In the genomic region with DNA sequence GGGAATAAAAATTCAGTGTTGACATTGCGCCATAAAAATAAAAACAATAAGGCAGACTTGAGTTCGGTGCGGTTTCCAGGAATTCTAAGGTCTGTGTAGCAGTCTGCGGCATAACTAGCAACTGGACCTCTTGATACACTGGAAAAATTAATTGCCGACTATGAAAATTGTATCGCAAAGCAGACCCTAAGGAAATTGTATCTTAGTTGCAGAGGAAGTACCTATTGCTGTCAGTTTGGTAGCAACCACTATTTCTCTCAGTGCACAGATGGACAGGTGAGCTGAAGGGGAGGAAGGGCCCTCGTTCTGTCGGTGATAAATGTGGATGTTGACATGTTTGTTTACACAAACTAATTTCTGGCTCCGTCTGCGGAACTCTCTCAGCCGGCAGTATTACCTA, we compare ENCODE assay signal across 1 fruit fly cellular context.
TF ChIP-seq lines count a peak whose summit lies in the region.

No protein-coding gene starts in this region.

TF ChIP-seq in whole organism, embryonic, 481 proteins besides CTCF, POLR2A, EP300 and RAD21 (continued from another document and continues in another):
- no peak for TF ChIP-seq pan (optimal IDR thresholded peaks at IDR 0.05; lab: Kevin White, UChicago)
- TF ChIP-seq pan (GFP tag; optimal IDR thresholded peaks at IDR 0.05 in 1 of 2, IDR thresholded peaks at IDR 0.05 in 1 of 2), result peak in 1 of 2 experiments; percentile 32
- TF ChIP-seq dpn (GFP tag; optimal IDR thresholded peaks at IDR 0.05; lab: Kevin White, UChicago), result peak; percentile 25 to 66
- TF ChIP-seq chn (GFP tag; optimal IDR thresholded peaks at IDR 0.05; lab: Kevin White, UChicago), result peak; percentile 14
- TF ChIP-seq HLH54F (GFP tag; optimal IDR thresholded peaks at IDR 0.05; lab: Kevin White, UChicago), result no peak
- peak; percentile 48; the same call in 1 of the 2 replicates for TF ChIP-seq sisA (GFP tag; IDR thresholded peaks at IDR 0.05; lab: Robert Waterston, UW)
- TF ChIP-seq tin (GFP tag; optimal IDR thresholded peaks at IDR 0.05; lab: Kevin White, UChicago), result peak; percentile 17
- TF ChIP-seq Med (GFP tag; lab: Kevin White, UChicago), result peak; percentile 21
- TF ChIP-seq D19A (tag; optimal IDR thresholded peaks at IDR 0.05; lab: Kevin White, UChicago), result peak; percentile 18
- TF ChIP-seq Nf-YC (tag; optimal IDR thresholded peaks at IDR 0.05; lab: Kevin White, UChicago), result no peak
- TF ChIP-seq nerfin-1 (tag; optimal IDR thresholded peaks at IDR 0.05; lab: Kevin White, UChicago), result peak; percentile 32
- no peak for TF ChIP-seq jing (GFP tag; optimal IDR thresholded peaks at IDR 0.05; lab: Kevin White, UChicago)
- TF ChIP-seq grn (GFP tag; optimal IDR thresholded peaks at IDR 0.05; lab: Kevin White, UChicago), result no peak
- TF ChIP-seq en (GFP tag; optimal IDR thresholded peaks at IDR 0.05; lab: Kevin White, UChicago), result no peak
- TF ChIP-seq yki (optimal IDR thresholded peaks at IDR 0.05; lab: Kevin White, UChicago), result no peak
- no peak for TF ChIP-seq CG6175 (GFP tag; IDR thresholded peaks at IDR 0.05; lab: Robert Waterston, UW)
- peak; percentile 1 for TF ChIP-seq Six4 (GFP tag; optimal IDR thresholded peaks at IDR 0.05; lab: Kevin White, UChicago)
- TF ChIP-seq gcm (GFP tag; optimal IDR thresholded peaks at IDR 0.05; lab: Kevin White, UChicago), result peak; percentile 16
- TF ChIP-seq CG1603 (tag; optimal IDR thresholded peaks at IDR 0.05; lab: Kevin White, UChicago), result peak; percentile 73
- TF ChIP-seq B-H2 (GFP tag; optimal IDR thresholded peaks at IDR 0.05; lab: Kevin White, UChicago), result no peak
- TF ChIP-seq onecut (GFP tag; IDR thresholded peaks at IDR 0.05; lab: Robert Waterston, UW), result no peak
- TF ChIP-seq CG3065 (GFP tag; optimal IDR thresholded peaks at IDR 0.05; lab: Kevin White, UChicago), result peak; percentile 12
- no peak for TF ChIP-seq Bgb (GFP tag; IDR thresholded peaks at IDR 0.05; lab: Robert Waterston, UW; ENCODE audit: partially characterized antibody)
- peak; percentile 46 for TF ChIP-seq vvl (GFP tag; IDR thresholded peaks at IDR 0.05; lab: Robert Waterston, UW)
- TF ChIP-seq Antp (GFP tag; optimal IDR thresholded peaks at IDR 0.05; lab: Kevin White, UChicago), result peak; percentile 81
- no peak for TF ChIP-seq Hr51 (GFP tag; optimal IDR thresholded peaks at IDR 0.05; lab: Kevin White, UChicago)
- no peak for TF ChIP-seq CHES-1-like (GFP tag; optimal IDR thresholded peaks at IDR 0.05; lab: Kevin White, UChicago)
- peak; percentile 5 for TF ChIP-seq CG1647 (GFP tag; optimal IDR thresholded peaks at IDR 0.05; lab: Kevin White, UChicago)
- TF ChIP-seq tio (GFP tag; optimal IDR thresholded peaks at IDR 0.05; lab: Kevin White, UChicago), result no peak
- no peak for TF ChIP-seq tgo (GFP tag; IDR thresholded peaks at IDR 0.05; lab: Robert Waterston, UW)
- TF ChIP-seq Awh (GFP tag; IDR thresholded peaks at IDR 0.05; lab: Robert Waterston, UW), result peak; percentile 17; the same call in 1 of the 2 replicates
- TF ChIP-seq CG7556 (GFP tag; optimal IDR thresholded peaks at IDR 0.05; lab: Kevin White, UChicago), result peak; percentile 9
- TF ChIP-seq Mad (GFP tag; optimal IDR thresholded peaks at IDR 0.05; lab: Kevin White, UChicago), result no peak
- peak; percentile 32 for TF ChIP-seq CG30403 (GFP tag; optimal IDR thresholded peaks at IDR 0.05; lab: Kevin White, UChicago)
- no peak for TF ChIP-seq tll (GFP tag; optimal IDR thresholded peaks at IDR 0.05; lab: Kevin White, UChicago)
- TF ChIP-seq CG9932 (GFP tag; IDR thresholded peaks at IDR 0.05; lab: Robert Waterston, UW), result no peak
- no peak for TF ChIP-seq nerfin-2 (GFP tag; IDR thresholded peaks at IDR 0.05; lab: Robert Waterston, UW; ENCODE audit: partially characterized antibody)
- peak; percentile 76; the same call in 1 of the 2 replicates for TF ChIP-seq CG8765 (GFP tag; IDR thresholded peaks at IDR 0.05; lab: Robert Waterston, UW)
- TF ChIP-seq Ada2b (GFP tag; IDR thresholded peaks at IDR 0.05; lab: Robert Waterston, UW), result no peak
- TF ChIP-seq zf30C (GFP tag; optimal IDR thresholded peaks at IDR 0.05; lab: Kevin White, UChicago), result peak; percentile 79
- TF ChIP-seq CG17361 (GFP tag; IDR thresholded peaks at IDR 0.05; lab: Robert Waterston, UW), result peak; percentile 63
- TF ChIP-seq odd (GFP tag; optimal IDR thresholded peaks at IDR 0.05; lab: Kevin White, UChicago), result no peak
- peak; percentile 16 for TF ChIP-seq mam (GFP tag; optimal IDR thresholded peaks at IDR 0.05; lab: Kevin White, UChicago)
- TF ChIP-seq sima (GFP tag; optimal IDR thresholded peaks at IDR 0.05; lab: Kevin White, UChicago), result no peak
- 0 out of 2 replicates have a peak, but pooled peaks have one; percentile 23 for TF ChIP-seq E2f1 (GFP tag; IDR thresholded peaks at IDR 0.05; lab: Robert Waterston, UW)
- peak; percentile 46; the same call in 2 of the 4 replicates for TF ChIP-seq Gug (GFP tag; IDR thresholded peaks at IDR 0.05; lab: Robert Waterston, UW)
- TF ChIP-seq PHDP (tag; optimal IDR thresholded peaks at IDR 0.05; lab: Kevin White, UChicago), result no peak
- TF ChIP-seq az2 (GFP tag; optimal IDR thresholded peaks at IDR 0.05; lab: Kevin White, UChicago), result no peak
- no peak for TF ChIP-seq Fer1 (GFP tag; optimal IDR thresholded peaks at IDR 0.05; lab: Kevin White, UChicago)
- no peak for TF ChIP-seq slbo (GFP tag; IDR thresholded peaks at IDR 0.05; lab: Robert Waterston, UW)
- TF ChIP-seq CG32772 (GFP tag; IDR thresholded peaks at IDR 0.05; lab: Robert Waterston, UW), result peak; percentile 35; the same call in 1 of the 2 replicates
- TF ChIP-seq shn (GFP tag; optimal IDR thresholded peaks at IDR 0.05; lab: Kevin White, UChicago), result peak; percentile 14
- 0 out of 3 replicates have a peak, but pooled peaks have one; percentile 9 for TF ChIP-seq CG34422 (GFP tag; IDR thresholded peaks at IDR 0.05; lab: Robert Waterston, UW)
- TF ChIP-seq eyg (GFP tag; optimal IDR thresholded peaks at IDR 0.05; lab: Kevin White, UChicago), result no peak
- no peak for TF ChIP-seq CG14441 (GFP tag; IDR thresholded peaks at IDR 0.05; lab: Robert Waterston, UW)
- TF ChIP-seq CG17359 (tag; optimal IDR thresholded peaks at IDR 0.05; lab: Kevin White, UChicago), result no peak
- no peak for TF ChIP-seq CG17802 (tag; optimal IDR thresholded peaks at IDR 0.05; lab: Kevin White, UChicago)
- TF ChIP-seq eve (GFP tag; optimal IDR thresholded peaks at IDR 0.05; lab: Kevin White, UChicago), result peak in 1 of 2 experiments; percentile 71
- peak; percentile 73 for TF ChIP-seq CG8290 (GFP tag; optimal IDR thresholded peaks at IDR 0.05; lab: Kevin White, UChicago)
- no peak for TF ChIP-seq CG8290 (tag; optimal IDR thresholded peaks at IDR 0.05; lab: Kevin White, UChicago)
- peak; percentile 84 for TF ChIP-seq pum (GFP tag; optimal IDR thresholded peaks at IDR 0.05; lab: Kevin White, UChicago)
- TF ChIP-seq inv (GFP tag; IDR thresholded peaks at IDR 0.05; lab: Robert Waterston, UW; ENCODE audit: partially characterized antibody), result no peak
- TF ChIP-seq Pdp1 (GFP tag; optimal IDR thresholded peaks at IDR 0.05; lab: Kevin White, UChicago), result peak; percentile 11 to 45
- peak; percentile 33; the same call in 1 of the 2 replicates for TF ChIP-seq Drgx (GFP tag; IDR thresholded peaks at IDR 0.05; lab: Robert Waterston, UW)
- peak; percentile 13 for TF ChIP-seq crc (GFP tag; optimal IDR thresholded peaks at IDR 0.05; lab: Kevin White, UChicago)
- peak; percentile 37 for TF ChIP-seq gsb-n (tag; optimal IDR thresholded peaks at IDR 0.05; lab: Kevin White, UChicago)
- peak; percentile 47; the same call in 1 of the 2 replicates for TF ChIP-seq ranshi (GFP tag; IDR thresholded peaks at IDR 0.05; lab: Robert Waterston, UW)
- no peak for TF ChIP-seq CoRest (tag; optimal IDR thresholded peaks at IDR 0.05; lab: Kevin White, UChicago)
- peak; percentile 17 for TF ChIP-seq Xbp1 (GFP tag; optimal IDR thresholded peaks at IDR 0.05; lab: Kevin White, UChicago)
- TF ChIP-seq otp (GFP tag; IDR thresholded peaks at IDR 0.05; lab: Robert Waterston, UW), result peak; percentile 54; the same call in 1 of the 3 replicates
- 0 out of 2 replicates have a peak, but pooled peaks have one; percentile 16 for TF ChIP-seq sob (GFP tag; IDR thresholded peaks at IDR 0.05; lab: Robert Waterston, UW)
- TF ChIP-seq bab2 (GFP tag; optimal IDR thresholded peaks at IDR 0.05; lab: Kevin White, UChicago), result peak; percentile 68
- TF ChIP-seq BtbVII (GFP tag; optimal IDR thresholded peaks at IDR 0.05; lab: Kevin White, UChicago), result no peak
- peak; percentile 31 for TF ChIP-seq CG10209 (GFP tag; optimal IDR thresholded peaks at IDR 0.05; lab: Kevin White, UChicago)
- TF ChIP-seq abd-A (tag; optimal IDR thresholded peaks at IDR 0.05; lab: Kevin White, UChicago), result no peak
- TF ChIP-seq unc-4 (GFP tag; IDR thresholded peaks at IDR 0.05; lab: Robert Waterston, UW; ENCODE audit: partially characterized antibody), result no peak
- TF ChIP-seq CG2712 (tag; optimal IDR thresholded peaks at IDR 0.05; lab: Kevin White, UChicago), result peak; percentile 71
- TF ChIP-seq Rx (GFP tag; IDR thresholded peaks at IDR 0.05; lab: Robert Waterston, UW), result peak; percentile 38; the same call in 1 of the 2 replicates
- TF ChIP-seq jumu (GFP tag; optimal IDR thresholded peaks at IDR 0.05; lab: Kevin White, UChicago), result peak; percentile 56
- no peak for TF ChIP-seq ato (GFP tag; IDR thresholded peaks at IDR 0.05; lab: Robert Waterston, UW; ENCODE audit: partially characterized antibody)
- TF ChIP-seq CG8388 (GFP tag; optimal IDR thresholded peaks at IDR 0.05; lab: Kevin White, UChicago), result peak; percentile 32
- peak; percentile 16 for TF ChIP-seq CG4820 (GFP tag; optimal IDR thresholded peaks at IDR 0.05; lab: Kevin White, UChicago)
- no peak for TF ChIP-seq Doc2 (GFP tag; IDR thresholded peaks at IDR 0.05; lab: Robert Waterston, UW)
- peak; percentile 44 for TF ChIP-seq unpg (GFP tag; optimal IDR thresholded peaks at IDR 0.05; lab: Kevin White, UChicago)
- no peak for TF ChIP-seq ham (GFP tag; IDR thresholded peaks at IDR 0.05; lab: Robert Waterston, UW)
- peak; percentile 85 for TF ChIP-seq ara (GFP tag; IDR thresholded peaks at IDR 0.05; lab: Robert Waterston, UW)
- TF ChIP-seq CG11723 (GFP tag; optimal IDR thresholded peaks at IDR 0.05; lab: Kevin White, UChicago), result no peak
- TF ChIP-seq MBD-R2 (GFP tag; IDR thresholded peaks at IDR 0.05; lab: Robert Waterston, UW), result no peak
- 0 out of 2 replicates have a peak, but pooled peaks have one; percentile 3 for TF ChIP-seq ap (GFP tag; IDR thresholded peaks at IDR 0.05; lab: Robert Waterston, UW)
- peak; percentile 11 for TF ChIP-seq Ets97D (GFP tag; optimal IDR thresholded peaks at IDR 0.05; lab: Kevin White, UChicago)
- TF ChIP-seq CG8478 (optimal IDR thresholded peaks at IDR 0.05; lab: Kevin White, UChicago), result no peak
- TF ChIP-seq Camta (GFP tag; optimal IDR thresholded peaks at IDR 0.05; lab: Kevin White, UChicago), result peak; percentile 76
- TF ChIP-seq aop (GFP tag; IDR thresholded peaks at IDR 0.05; lab: Robert Waterston, UW), result 0 out of 2 replicates have a peak, but pooled peaks have one; percentile 23
- peak; percentile 64 for TF ChIP-seq CG15696 (tag; optimal IDR thresholded peaks at IDR 0.05; lab: Kevin White, UChicago)
- TF ChIP-seq NC2β (GFP tag; optimal IDR thresholded peaks at IDR 0.05; lab: Kevin White, UChicago), result peak; percentile 14
- TF ChIP-seq CG31365 (tag; optimal IDR thresholded peaks at IDR 0.05; lab: Kevin White, UChicago), result no peak
- peak; percentile 37 for TF ChIP-seq Hsf (GFP tag; optimal IDR thresholded peaks at IDR 0.05; lab: Kevin White, UChicago)
- TF ChIP-seq CG1832 (GFP tag; optimal IDR thresholded peaks at IDR 0.05; lab: Kevin White, UChicago), result no peak
- TF ChIP-seq gem (tag; optimal IDR thresholded peaks at IDR 0.05; lab: Kevin White, UChicago), result peak; percentile 71
- TF ChIP-seq CG4730 (GFP tag; IDR thresholded peaks at IDR 0.05; lab: Robert Waterston, UW), result no peak
- TF ChIP-seq CG15073 (GFP tag; optimal IDR thresholded peaks at IDR 0.05; lab: Kevin White, UChicago), result no peak
- TF ChIP-seq CG34224 (GFP tag; IDR thresholded peaks at IDR 0.05; lab: Robert Waterston, UW; ENCODE audit: partially characterized antibody), result no peak
- TF ChIP-seq CG8089 (GFP tag; optimal IDR thresholded peaks at IDR 0.05; lab: Kevin White, UChicago), result peak; percentile 23
- peak; percentile 39; the same call in 1 of the 2 replicates for TF ChIP-seq CG31441 (GFP tag; IDR thresholded peaks at IDR 0.05; lab: Robert Waterston, UW)
- TF ChIP-seq dmrt11E (tag; optimal IDR thresholded peaks at IDR 0.05; lab: Kevin White, UChicago), result peak; percentile 70
- 0 out of 2 replicates have a peak, but pooled peaks have one; percentile 26 for TF ChIP-seq CG4360 (GFP tag; IDR thresholded peaks at IDR 0.05; lab: Robert Waterston, UW)
- peak; percentile 2 for TF ChIP-seq Hr3 (GFP tag; optimal IDR thresholded peaks at IDR 0.05; lab: Kevin White, UChicago)
- TF ChIP-seq Mes4 (GFP tag; optimal IDR thresholded peaks at IDR 0.05; lab: Kevin White, UChicago), result no peak
- TF ChIP-seq p53 (GFP tag; optimal IDR thresholded peaks at IDR 0.05; lab: Kevin White, UChicago), result peak; percentile 37
- peak; percentile 31 for TF ChIP-seq vfl (GFP tag; optimal IDR thresholded peaks at IDR 0.05; lab: Kevin White, UChicago)
- TF ChIP-seq wdn (GFP tag; IDR thresholded peaks at IDR 0.05; lab: Robert Waterston, UW), result no peak
- peak; percentile 66 for TF ChIP-seq CG18262 (tag; optimal IDR thresholded peaks at IDR 0.05; lab: Kevin White, UChicago)
- TF ChIP-seq ttk (GFP tag; IDR thresholded peaks at IDR 0.05; lab: Robert Waterston, UW), result peak; percentile 18; the same call in 1 of the 2 replicates
- TF ChIP-seq Lhr (GFP tag; optimal IDR thresholded peaks at IDR 0.05; lab: Kevin White, UChicago), result no peak
- TF ChIP-seq CG7271 (tag; optimal IDR thresholded peaks at IDR 0.05; lab: Kevin White, UChicago), result no peak
- TF ChIP-seq CG7839 (tag; optimal IDR thresholded peaks at IDR 0.05; lab: Kevin White, UChicago), result peak; percentile 44
- peak; percentile 30; the same call in 1 of the 2 replicates for TF ChIP-seq chm (GFP tag; IDR thresholded peaks at IDR 0.05; lab: Robert Waterston, UW)
- TF ChIP-seq luna (GFP tag; optimal IDR thresholded peaks at IDR 0.05; lab: Kevin White, UChicago), result no peak
- TF ChIP-seq peb (GFP tag; IDR thresholded peaks at IDR 0.05; lab: Robert Waterston, UW), result 0 out of 2 replicates have a peak, but pooled peaks have one; percentile 8
- no peak for TF ChIP-seq CG11504 (tag; optimal IDR thresholded peaks at IDR 0.05; lab: Kevin White, UChicago)
- TF ChIP-seq sug (tag; optimal IDR thresholded peaks at IDR 0.05; lab: Kevin White, UChicago), result no peak
- TF ChIP-seq NK7.1 (GFP tag; optimal IDR thresholded peaks at IDR 0.05; lab: Kevin White, UChicago), result no peak
- TF ChIP-seq CG16815 (GFP tag; optimal IDR thresholded peaks at IDR 0.05; lab: Kevin White, UChicago), result peak; percentile 38
- peak; percentile 73 for TF ChIP-seq nmo (GFP tag; optimal IDR thresholded peaks at IDR 0.05; lab: Kevin White, UChicago)
- TF ChIP-seq cas (GFP tag; IDR thresholded peaks at IDR 0.05; lab: Robert Waterston, UW), result no peak
- no peak for TF ChIP-seq CG8944 (GFP tag; optimal IDR thresholded peaks at IDR 0.05; lab: Kevin White, UChicago)
